Fruit fly (Drosophila melanogaster) whole organism, embryonic: ENCODE measurements around the gene Trm7-34.
A peak's percentile ranks its signal among the peaks of the same experiment; 100 is the strongest.

ENCODE experiments used
- Bteb2 ChIP-seq: fragments of 200-800 bp; sonication (Bioruptor generic); optimal IDR thresholded peaks from 2 replicates; lab custom pipeline; 2016; ENCODE audit warnings: missing biosample characterization, missing genetic modification characterization
- CG10543 ChIP-seq: fragments of 200-800 bp; sonication (Bioruptor generic); optimal IDR thresholded peaks from 3 replicates; lab custom pipeline; 2017; ENCODE audit warnings: missing biosample characterization, mild to moderate bottlenecking, missing genetic modification characterization, moderate library complexity
- CG12391 ChIP-seq: fragments of 200-800 bp; sonication (Bioruptor generic); optimal IDR thresholded peaks from 3 replicates; lab custom pipeline; 2018; ENCODE audit warnings: missing biosample characterization, mild to moderate bottlenecking, missing genetic modification characterization, moderate library complexity
- CG12744 ChIP-seq: fragments of 200-800 bp; sonication (Bioruptor generic); optimal IDR thresholded peaks from 2 replicates; lab custom pipeline; 2016; ENCODE audit warnings: missing biosample characterization, missing genetic modification characterization
- CG14050 ChIP-seq: fragments of 200-800 bp; sonication (Bioruptor generic); IDR thresholded peaks from 3 replicates; pipeline ENCODE4 v1.3.6; 2022; ENCODE audit warnings: missing biosample characterization, missing genetic modification characterization
- CG14965 ChIP-seq: fragments of 200-800 bp; sonication (Bioruptor generic); optimal IDR thresholded peaks from 2 replicates; lab custom pipeline; 2016; ENCODE audit warnings: missing biosample characterization, missing genetic modification characterization, borderline replicate concordance
- CG16815 ChIP-seq: fragments of 200-800 bp; sonication (Bioruptor generic); optimal IDR thresholded peaks from 3 replicates; lab custom pipeline; 2017; ENCODE audit warnings: missing biosample characterization, mild to moderate bottlenecking, missing genetic modification characterization
- CG17829 ChIP-seq: fragments of 200-800 bp; optimal IDR thresholded peaks from 2 replicates; lab custom pipeline; 2019; ENCODE audit warnings: missing biosample characterization, mild to moderate bottlenecking, missing genetic modification characterization, moderate library complexity
- CG17912 ChIP-seq: fragments of 200-800 bp; sonication (Bioruptor generic); optimal IDR thresholded peaks from 2 replicates; lab custom pipeline; 2018; ENCODE audit warnings: missing biosample characterization, mild to moderate bottlenecking, missing genetic modification characterization
- CG2129 ChIP-seq: fragments of 200-800 bp; sonication (Bioruptor generic); IDR thresholded peaks from 2 replicates; pipeline ENCODE4 v1.3.6; 2022; ENCODE audit warnings: missing biosample characterization, missing genetic modification characterization; ENCODE audit not compliant: partially characterized antibody
- CG2712 ChIP-seq: fragments of 200-800 bp; optimal IDR thresholded peaks from 3 replicates; lab custom pipeline; 2019; ENCODE audit warnings: missing biosample characterization, mild to moderate bottlenecking, missing genetic modification characterization, moderate library complexity
- CG2875 ChIP-seq: fragments of 200-800 bp; sonication (Bioruptor generic); optimal IDR thresholded peaks from 2 replicates; lab custom pipeline; 2017; ENCODE audit warnings: missing biosample characterization, mild to moderate bottlenecking, missing genetic modification characterization, missing genetic modification reagents
- CG32767 ChIP-seq: fragments of 200-800 bp; sonication (Bioruptor generic); IDR thresholded peaks from 2 replicates; pipeline ENCODE4 v1.3.6; 2022; ENCODE audit warnings: missing biosample characterization, missing genetic modification characterization
- CG32772 ChIP-seq: fragments of 200-800 bp; sonication (Bioruptor generic); IDR thresholded peaks from 2 replicates; pipeline ENCODE4 v1.3.6; 2022; ENCODE audit warnings: missing biosample characterization, missing genetic modification characterization
- CG3847 ChIP-seq: fragments of 200-800 bp; sonication (Bioruptor generic); IDR thresholded peaks from 2 replicates; pipeline ENCODE4 v1.3.6; 2022; ENCODE audit warnings: missing biosample characterization, missing genetic modification characterization
- CG4282 ChIP-seq: fragments of 200-800 bp; sonication (Bioruptor generic); optimal IDR thresholded peaks from 2 replicates; lab custom pipeline; 2016; ENCODE audit warnings: missing biosample characterization, missing genetic modification characterization
- CG6683 ChIP-seq: fragments of 200-800 bp; sonication (Bioruptor generic); optimal IDR thresholded peaks from 2 replicates; lab custom pipeline; 2017; ENCODE audit warnings: missing biosample characterization, mild to moderate bottlenecking, missing genetic modification characterization, missing genetic modification reagents
- CG6689 ChIP-seq: fragments of 200-800 bp; sonication (Bioruptor generic); IDR thresholded peaks from 2 replicates; pipeline ENCODE4 v1.3.6; 2022; ENCODE audit warnings: missing biosample characterization, missing genetic modification characterization
- CG9215 ChIP-seq: fragments of 200-800 bp; sonication (Bioruptor generic); IDR thresholded peaks from 2 replicates; pipeline ENCODE4 v1.3.6; 2022; ENCODE audit warnings: missing biosample characterization, missing genetic modification characterization
- CTCF ChIP-seq: fragments of 200-800 bp; sonication (Bioruptor generic); optimal IDR thresholded peaks from 2 replicates; lab custom pipeline; 2017; ENCODE audit warnings: missing biosample characterization, mild to moderate bottlenecking, missing genetic modification characterization, moderate library complexity
- Chrac-16 ChIP-seq: fragments of 200-800 bp; sonication (Bioruptor generic); optimal IDR thresholded peaks from 3 replicates; lab custom pipeline; 2016; ENCODE audit warnings: missing biosample characterization, missing genetic modification characterization
- CrebB ChIP-seq: fragments of 200-800 bp; sonication (Bioruptor generic); optimal IDR thresholded peaks from 3 replicates; lab custom pipeline; 2018; ENCODE audit warnings: missing biosample characterization, mild to moderate bottlenecking, missing genetic modification characterization
- Dad ChIP-seq: fragments of 200-800 bp; sonication (Bioruptor generic); optimal IDR thresholded peaks from 3 replicates; lab custom pipeline; 2016; ENCODE audit warnings: missing biosample characterization, missing genetic modification characterization
- Dbx ChIP-seq: fragments of 200-800 bp; sonication (Bioruptor generic); IDR thresholded peaks from 3 replicates; pipeline ENCODE4 v1.3.6; 2022; ENCODE audit warnings: missing biosample characterization, missing genetic modification characterization
- Elba2 ChIP-seq: fragments of 200-800 bp; sonication (Bioruptor generic); optimal IDR thresholded peaks from 3 replicates; lab custom pipeline; 2016; ENCODE audit warnings: missing biosample characterization, missing genetic modification characterization
- Fer1 ChIP-seq: fragments of 200-800 bp; sonication (Bioruptor generic); optimal IDR thresholded peaks from 2 replicates; lab custom pipeline; 2017; ENCODE audit warnings: missing biosample characterization, mild to moderate bottlenecking, missing genetic modification characterization
- HLHmδ ChIP-seq: fragments of 200-800 bp; sonication (Bioruptor generic); optimal IDR thresholded peaks from 2 replicates; lab custom pipeline; 2018; ENCODE audit warnings: missing biosample characterization, mild to moderate bottlenecking, missing genetic modification characterization, moderate library complexity
- Hr78 ChIP-seq, 2 experiments: fragments of 200-800 bp in 1 of 2; fragments of >200 bp in 1 of 2; sonication (Bioruptor generic) in 1 of 2; optimal IDR thresholded peaks; 2 replicates each; lab custom pipeline; 2017 to 2019; ENCODE audit warnings: missing biosample characterization in 2 of 2, missing genetic modification characterization in 2 of 2, mild to moderate bottlenecking in 1 of 2, moderate library complexity in 1 of 2
- Max ChIP-seq: fragments of 200-800 bp; sonication (Bioruptor generic); optimal IDR thresholded peaks from 2 replicates; lab custom pipeline; 2016; ENCODE audit warnings: missing biosample characterization, mild to moderate bottlenecking, missing genetic modification characterization
- NK7.1 ChIP-seq: fragments of 200-800 bp; sonication (Bioruptor generic); optimal IDR thresholded peaks from 3 replicates; lab custom pipeline; 2016; ENCODE audit warnings: missing biosample characterization, missing genetic modification characterization
- Neu2 ChIP-seq: fragments of 200-800 bp; sonication (Bioruptor generic); optimal IDR thresholded peaks from 3 replicates; lab custom pipeline; 2016; ENCODE audit warnings: missing biosample characterization, missing genetic modification characterization, borderline replicate concordance
- Nf-YC ChIP-seq: fragments of 200-800 bp; optimal IDR thresholded peaks from 3 replicates; lab custom pipeline; 2019; ENCODE audit warnings: missing biosample characterization, mild to moderate bottlenecking, missing genetic modification characterization, moderate library complexity
- Spps ChIP-seq: fragments of 200-800 bp; sonication (Bioruptor generic); optimal IDR thresholded peaks from 2 replicates; lab custom pipeline; 2018; ENCODE audit warnings: missing biosample characterization, mild to moderate bottlenecking, missing genetic modification characterization
- Usf ChIP-seq: fragments of 200-800 bp; sonication (Bioruptor generic); optimal IDR thresholded peaks from 2 replicates; lab custom pipeline; 2017; ENCODE audit warnings: missing genotype, missing biosample characterization, missing genetic modification characterization
- YL-1 ChIP-seq: fragments of 200-800 bp; sonication (Bioruptor generic); optimal IDR thresholded peaks from 3 replicates; lab custom pipeline; 2017; ENCODE audit warnings: missing biosample characterization, mild to moderate bottlenecking, missing genetic modification characterization
- cato ChIP-seq: fragments of 200-800 bp; sonication (Bioruptor generic); optimal IDR thresholded peaks from 2 replicates; lab custom pipeline; 2016; ENCODE audit warnings: missing biosample characterization, missing genetic modification characterization, borderline replicate concordance
- caup ChIP-seq: fragments of 200-800 bp; sonication (Bioruptor generic); optimal IDR thresholded peaks from 3 replicates; lab custom pipeline; 2017; ENCODE audit warnings: missing biosample characterization, mild to moderate bottlenecking, missing genetic modification characterization, moderate library complexity; ENCODE audit not compliant: severe bottlenecking
- dan ChIP-seq: fragments of 200-800 bp; sonication (Bioruptor generic); IDR thresholded peaks from 2 replicates; pipeline ENCODE4 v1.3.6; 2022; ENCODE audit warnings: missing biosample characterization, missing genetic modification characterization
- ems ChIP-seq: fragments of 200-800 bp; sonication (Bioruptor generic); optimal IDR thresholded peaks from 3 replicates; lab custom pipeline; 2016; ENCODE audit warnings: missing biosample characterization, missing genetic modification characterization
- eyg ChIP-seq: fragments of 200-800 bp; sonication (Bioruptor generic); optimal IDR thresholded peaks from 3 replicates; lab custom pipeline; 2016; ENCODE audit warnings: missing biosample characterization, missing genetic modification characterization
- gt ChIP-seq: fragments of 200-800 bp; sonication (Bioruptor generic); IDR thresholded peaks from 2 replicates; pipeline ENCODE4 v1.3.6; 2022; ENCODE audit warnings: missing biosample characterization, missing genetic modification characterization
- hkb ChIP-seq, 2 experiments: fragments of 200-800 bp in 1 of 2; fragments of >200 bp in 1 of 2; sonication (Bioruptor generic) in 1 of 2; IDR thresholded peaks in 1 of 2; optimal IDR thresholded peaks in 1 of 2; 2 replicates each; pipeline versions ENCODE4 v1.3.6 to Lab custom; 2017 to 2022; ENCODE audit warnings: missing biosample characterization in 1 of 2, missing genetic modification characterization in 1 of 2
- klu ChIP-seq: fragments of 200-800 bp; sonication (Bioruptor generic); IDR thresholded peaks from 2 replicates; pipeline ENCODE4 v1.3.6; 2022; ENCODE audit warnings: missing biosample characterization, missing genetic modification characterization
- pan ChIP-seq, 4 experiments: fragments of >200 bp in 3 of 4; fragments of 200-800 bp in 1 of 4; sonication (Bioruptor generic) in 1 of 4; optimal IDR thresholded peaks in 3 of 4; IDR thresholded peaks in 1 of 4; 2 replicates each; pipeline versions ENCODE4 v1.3.6 to Lab custom; 2017 to 2022; ENCODE audit warnings: missing biosample characterization in 2 of 4, missing genetic modification characterization in 2 of 4, mixed read lengths in 1 of 4
- pita ChIP-seq: fragments of 200-800 bp; sonication (Bioruptor generic); optimal IDR thresholded peaks from 2 replicates; lab custom pipeline; 2017; ENCODE audit warnings: missing biosample characterization, mild to moderate bottlenecking, missing genetic modification characterization
- sd ChIP-seq: fragments of 200-800 bp; sonication (Bioruptor generic); optimal IDR thresholded peaks from 3 replicates; lab custom pipeline; 2018; ENCODE audit warnings: missing biosample characterization, mild to moderate bottlenecking, missing genetic modification characterization, moderate library complexity
- sim ChIP-seq: fragments of 200-800 bp; sonication (Bioruptor generic); IDR thresholded peaks from 2 replicates; pipeline ENCODE4 v1.3.6; 2022; ENCODE audit warnings: missing biosample characterization, missing genetic modification characterization
- slp2 ChIP-seq: fragments of 200-800 bp; sonication (Bioruptor generic); optimal IDR thresholded peaks from 2 replicates; lab custom pipeline; 2016; ENCODE audit warnings: missing biosample characterization, missing genetic modification characterization
- zf30C ChIP-seq: fragments of 200-800 bp; sonication (Bioruptor generic); optimal IDR thresholded peaks from 3 replicates; lab custom pipeline; 2018; ENCODE audit warnings: missing biosample characterization, mild to moderate bottlenecking, missing genetic modification characterization
- zfh1 ChIP-seq: fragments of 200-800 bp; sonication (Bioruptor generic); IDR thresholded peaks from 3 replicates; pipeline ENCODE4 v1.3.6; 2022; ENCODE audit warnings: missing biosample characterization, missing genetic modification characterization

The Trm7-34 gene

DNA sequence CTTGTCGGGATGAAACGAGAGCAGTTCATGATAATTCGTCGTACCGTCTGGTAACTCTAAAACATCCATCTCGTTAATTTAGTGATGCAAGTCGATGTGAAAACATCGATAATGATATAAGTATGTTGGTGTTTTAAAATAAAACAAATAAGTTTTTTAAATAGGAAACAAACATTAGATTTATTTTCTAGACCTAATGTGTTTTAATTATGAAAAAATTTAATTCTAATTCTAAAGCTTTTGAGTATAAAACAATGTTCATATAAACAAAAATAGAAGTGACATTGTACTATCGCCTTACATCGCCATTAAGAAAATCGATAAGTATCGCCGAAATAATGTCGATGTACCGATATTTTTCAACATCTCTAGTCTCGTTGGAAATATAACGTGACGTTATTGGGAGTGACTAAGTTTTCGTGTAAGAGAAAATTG is 22.6 kb downstream of the Trm7-34 start, which contains the start of gene Rab11 (continued):
- TF ChIP-seq hkb (optimal IDR thresholded peaks at IDR 0.05; lab: Kevin White, UChicago): no peak
- TF ChIP-seq hkb (GFP tag; IDR thresholded peaks at IDR 0.05; lab: Robert Waterston, UW): no peak
- TF ChIP-seq caup (GFP tag; lab: Kevin White, UChicago): peak; percentile 36
- TF ChIP-seq Bteb2 (GFP tag; lab: Kevin White, UChicago): peak; percentile 22
- TF ChIP-seq dan (GFP tag; lab: Robert Waterston, UW): no peak
- no peak for TF ChIP-seq CTCF
- TF ChIP-seq sd (tag; lab: Kevin White, UChicago): peak; percentile 21
- TF ChIP-seq Dbx (GFP tag; lab: Robert Waterston, UW): peak; percentile 57; the same call in 2 of the 3 replicates
- TF ChIP-seq Dad (GFP tag; lab: Kevin White, UChicago): peak; percentile 27
- no peak for TF ChIP-seq CG14965
- TF ChIP-seq HLHmδ: no peak
- TF ChIP-seq Max (GFP tag; lab: Kevin White, UChicago): peak; percentile 71
- TF ChIP-seq Spps (tag; lab: Kevin White, UChicago): no peak
- TF ChIP-seq Nf-YC: peak; percentile 55
- no peak for TF ChIP-seq CG6683 (GFP tag; lab: Kevin White, UChicago)
- TF ChIP-seq CG14050: no peak
- no peak for TF ChIP-seq cato
- peak; percentile 20; the same call in 1 of the 2 replicates for TF ChIP-seq CG6689
- TF ChIP-seq CG17912 (GFP tag; lab: Kevin White, UChicago): no peak
- TF ChIP-seq CG32772 (GFP tag; lab: Robert Waterston, UW): no peak
- no peak for TF ChIP-seq Usf (GFP tag; lab: Kevin White, UChicago)
- TF ChIP-seq Fer1: peak; percentile 20
- TF ChIP-seq gt (GFP tag; lab: Robert Waterston, UW): no peak
- TF ChIP-seq CG12744 (GFP tag; lab: Kevin White, UChicago): no peak
- TF ChIP-seq pita (GFP tag; lab: Kevin White, UChicago): no peak
- TF ChIP-seq CG17829 (tag; lab: Kevin White, UChicago): peak; percentile 46
- TF ChIP-seq zf30C (GFP tag; lab: Kevin White, UChicago): no peak
- TF ChIP-seq pan (optimal IDR thresholded peaks at IDR 0.05; lab: Kevin White, UChicago): no peak
- TF ChIP-seq pan (GFP tag; optimal IDR thresholded peaks at IDR 0.05 in 1 of 2, IDR thresholded peaks at IDR 0.05 in 1 of 2): no peak
- TF ChIP-seq CG2129 (GFP tag; lab: Robert Waterston, UW): peak; percentile 77
- TF ChIP-seq CG10543 (GFP tag; lab: Kevin White, UChicago): peak; percentile 50
- TF ChIP-seq CG32767 (GFP tag; lab: Robert Waterston, UW): no peak
- TF ChIP-seq zfh1 (GFP tag; lab: Robert Waterston, UW): 0 out of 3 replicates have a peak, but pooled peaks have one; percentile 35
- TF ChIP-seq Hr78 (GFP tag; optimal IDR thresholded peaks at IDR 0.05; lab: Kevin White, UChicago): no peak
- peak; percentile 68 for TF ChIP-seq ems
- TF ChIP-seq YL-1 (GFP tag; lab: Kevin White, UChicago): peak; percentile 76
- TF ChIP-seq NK7.1: no peak
- TF ChIP-seq slp2: no peak
- TF ChIP-seq CG4282 (GFP tag; lab: Kevin White, UChicago): no peak
- peak; percentile 77 for TF ChIP-seq CG12391
- TF ChIP-seq eyg (GFP tag; lab: Kevin White, UChicago): no peak
- TF ChIP-seq Chrac-16: peak; percentile 35
- TF ChIP-seq CG3847 (GFP tag; lab: Robert Waterston, UW): peak; percentile 67
- TF ChIP-seq CG9215 (GFP tag; lab: Robert Waterston, UW): peak; percentile 56; the same call in 1 of the 2 replicates
- peak; percentile 63 for TF ChIP-seq CG2712
- TF ChIP-seq CG2875 (GFP tag; lab: Kevin White, UChicago): no peak
- TF ChIP-seq Neu2 (GFP tag; lab: Kevin White, UChicago): no peak
- TF ChIP-seq CrebB: no peak
- TF ChIP-seq CG16815: peak; percentile 3
- TF ChIP-seq sim (GFP tag; lab: Robert Waterston, UW): no peak
- no peak for TF ChIP-seq Elba2 (GFP tag; lab: Kevin White, UChicago)
- TF ChIP-seq klu (GFP tag; lab: Robert Waterston, UW): no peak
